Worm (Caenorhabditis elegans): Measurements from ENCODE around the gene T04A8.8.

The T04A8.8 gene

ce11 chrIII:4679963-4680484 is 13.8 kb upstream of the T04A8.8 start, which contains the start of gene srg-11:
Gene srg-11 (plus strand): TSS chrIII:4680013.
- no peak for TF ChIP-seq eyg-1 (tag; optimal IDR thresholded peaks at IDR 0.05)
- TF ChIP-seq ceh-6 (GFP tag; optimal IDR thresholded peaks at IDR 0.05), result no peak
- no peak for TF ChIP-seq ama-1 (optimal IDR thresholded peaks at IDR 0.05)
- TF ChIP-seq unc-55 (GFP tag; optimal IDR thresholded peaks at IDR 0.05), result no peak
- no peak for TF ChIP-seq ceh-45 (GFP tag; IDR thresholded peaks at IDR 0.05)
- no peak for TF ChIP-seq ref-2 (tag; optimal IDR thresholded peaks at IDR 0.05)
- no peak for TF ChIP-seq sox-4 (tag; optimal IDR thresholded peaks at IDR 0.05)
- no peak for TF ChIP-seq tbx-7 (tag; optimal IDR thresholded peaks at IDR 0.05)
- TF ChIP-seq elt-4 (tag; optimal IDR thresholded peaks at IDR 0.05), result no peak
- TF ChIP-seq ceh-30 (tag; optimal IDR thresholded peaks at IDR 0.05), result no peak
- TF ChIP-seq gmeb-2 (tag; optimal IDR thresholded peaks at IDR 0.05), result no peak
- no peak for TF ChIP-seq fkh-6 (tag; optimal IDR thresholded peaks at IDR 0.05)
- TF ChIP-seq pha-2 (tag; optimal IDR thresholded peaks at IDR 0.05), result no peak
- no peak for TF ChIP-seq F13H6.1 (tag; optimal IDR thresholded peaks at IDR 0.05)
- no peak for TF ChIP-seq pax-1 (tag; optimal IDR thresholded peaks at IDR 0.05)
- TF ChIP-seq pha-4 (tag; optimal IDR thresholded peaks at IDR 0.05), result no peak
- no peak for TF ChIP-seq madf-2 (tag; optimal IDR thresholded peaks at IDR 0.05)
- no peak for TF ChIP-seq che-1 (tag; optimal IDR thresholded peaks at IDR 0.05)

ce11 chrIII:4687134-4687533 is 6.7 kb upstream of the T04A8.8 start:
- TF ChIP-seq pha-2 (tag; optimal IDR thresholded peaks at IDR 0.05), result no peak
- TF ChIP-seq hlh-13 (GFP tag; optimal IDR thresholded peaks at IDR 0.05), result no peak
- peak; percentile 5 for TF ChIP-seq ceh-18 (tag; optimal IDR thresholded peaks at IDR 0.05)

- no peak for TF ChIP-seq syd-9 (tag; optimal IDR thresholded peaks at IDR 0.05)
Measured at ce11 chrIII:4688356-4688755, 5.4 kb upstream of the T04A8.8 start, which contains the start of gene tag-243. Gene tag-243 (minus strand): TSS chrIII:4688456.

DNA sequence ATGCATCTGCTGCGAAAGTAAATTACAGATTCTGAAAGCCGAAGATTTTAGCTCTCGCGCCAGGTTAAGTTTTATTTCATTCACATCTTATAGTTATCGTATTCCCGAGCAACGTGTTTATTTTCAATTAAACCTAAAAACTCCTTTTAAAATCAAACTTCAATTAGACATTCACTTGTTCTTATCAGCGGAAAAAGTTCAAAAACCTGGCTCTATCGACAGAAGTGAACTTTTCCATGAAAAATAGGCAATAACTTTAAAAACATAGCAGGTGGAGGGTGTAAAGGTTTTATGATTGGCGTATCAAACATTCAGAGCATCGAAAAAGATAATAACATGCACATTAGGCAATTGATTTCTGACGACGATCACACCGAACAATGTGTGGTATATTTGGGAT is 4.8 kb upstream of the T04A8.8 start, which contains the start of gene ppat-1:
ppat-1 (plus strand) TSS at position 316 of the 400 bp plus-strand sequence.
- TF ChIP-seq ceh-2 (tag; optimal IDR thresholded peaks at IDR 0.05) (no peak), elt-4 (tag; optimal IDR thresholded peaks at IDR 0.05) (no peak), ceh-45 (GFP tag; IDR thresholded peaks at IDR 0.05) (no peak), unc-42 (tag; optimal IDR thresholded peaks at IDR 0.05) (no peak), sox-4 (tag; optimal IDR thresholded peaks at IDR 0.05) (no peak), ceh-48 (tag; optimal IDR thresholded peaks at IDR 0.05) (no peak), Y22D7AL.16 (tag; optimal IDR thresholded peaks at IDR 0.05) (no peak)

ce11 chrIII:4689595-4689994 is 4.2 kb upstream of the T04A8.8 start:
- peak; percentile 83 for TF ChIP-seq elt-2 (tag; optimal IDR thresholded peaks at IDR 0.05)
- peak; percentile 29 for TF ChIP-seq eyg-1 (tag; optimal IDR thresholded peaks at IDR 0.05)
- TF ChIP-seq nhr-11 (tag; optimal IDR thresholded peaks at IDR 0.05), result no peak
- no peak for TF ChIP-seq ceh-22 (tag; optimal IDR thresholded peaks at IDR 0.05)
- TF ChIP-seq zip-5 (tag; optimal IDR thresholded peaks at IDR 0.05), result peak; percentile 35
- TF ChIP-seq ceh-31 (tag; optimal IDR thresholded peaks at IDR 0.05), result peak; percentile 30
- peak; percentile 80 for TF ChIP-seq gmeb-2 (tag; optimal IDR thresholded peaks at IDR 0.05)
- TF ChIP-seq ceh-9 (tag; optimal IDR thresholded peaks at IDR 0.05), result peak; percentile 62
- peak; percentile 57 for TF ChIP-seq hlh-15 (tag; optimal IDR thresholded peaks at IDR 0.05)
- TF ChIP-seq hlh-30 (tag; optimal IDR thresholded peaks at IDR 0.05; ENCODE audit: insufficient read depth), result peak; percentile 69
- TF ChIP-seq elt-4 (tag; optimal IDR thresholded peaks at IDR 0.05), result no peak
- TF ChIP-seq ceh-48 (tag; optimal IDR thresholded peaks at IDR 0.05), result peak; percentile 65
- peak; percentile 89 for TF ChIP-seq ceh-6 (GFP tag; optimal IDR thresholded peaks at IDR 0.05)
- peak; percentile 40; the same call in 1 of the 2 replicates for TF ChIP-seq unc-3 (GFP tag; conservative IDR thresholded peaks at IDR 0.05)
- peak; percentile 61 for TF ChIP-seq unc-3 (tag; optimal IDR thresholded peaks at IDR 0.05)
- no peak for TF ChIP-seq pax-1 (tag; optimal IDR thresholded peaks at IDR 0.05)
- no peak for TF ChIP-seq pag-3 (tag; optimal IDR thresholded peaks at IDR 0.05; ENCODE audit: borderline replicate concordance)
- peak; percentile 84 for TF ChIP-seq madf-2 (tag; optimal IDR thresholded peaks at IDR 0.05)
- peak; percentile 57 for TF ChIP-seq K09A11.1 (tag; optimal IDR thresholded peaks at IDR 0.05; ENCODE audit: insufficient read depth)
- TF ChIP-seq K02D7.2 (tag; optimal IDR thresholded peaks at IDR 0.05), result peak; percentile 59
- peak; percentile 75 for TF ChIP-seq ttx-3 (tag; optimal IDR thresholded peaks at IDR 0.05)
- TF ChIP-seq C08G9.2 (tag; optimal IDR thresholded peaks at IDR 0.05), result peak; percentile 62
- TF ChIP-seq C38D4.7 (GFP tag; optimal IDR thresholded peaks at IDR 0.05), result peak; percentile 74
- TF ChIP-seq unc-86 (tag; optimal IDR thresholded peaks at IDR 0.05), result peak; percentile 59
- peak; percentile 31 for TF ChIP-seq F13H6.1 (tag; optimal IDR thresholded peaks at IDR 0.05)
- TF ChIP-seq unc-42 (tag; optimal IDR thresholded peaks at IDR 0.05), result no peak
- peak; percentile 80 for TF ChIP-seq syd-9 (tag; optimal IDR thresholded peaks at IDR 0.05)
- peak; percentile 81 for TF ChIP-seq fkh-6 (tag; optimal IDR thresholded peaks at IDR 0.05)
- peak; percentile 66 for TF ChIP-seq dmd-4 (tag; optimal IDR thresholded peaks at IDR 0.05; ENCODE audit: borderline replicate concordance)
